Worm (Caenorhabditis elegans) whole organism, L4/young adult: Measurements from ENCODE around the gene C27D9.2.

Source experiments
- W03F9.2 ChIP-seq: fragments of 150-350 bp; optimal IDR thresholded peaks from 2 replicates; lab custom pipeline; 2014; ENCODE audit warnings: missing biosample characterization, missing genetic modification characterization
- dao-5 ChIP-seq: sonication (generic microtip); optimal IDR thresholded peaks from 2 replicates; lab custom pipeline; 2016; ENCODE audit warnings: missing genotype, missing genetic modification characterization, moderate library complexity, missing compliant biosample characterization
- him-1 ChIP-seq: sonication (generic microtip); optimal IDR thresholded peaks from 2 replicates; lab custom pipeline; 2016; ENCODE audit warnings: missing genotype, missing genetic modification reagents, missing genetic modification characterization, missing compliant biosample characterization

C27D9.2 gene

ce11 chrII:4756751-4757150 lies at the start of gene C27D9.2:
C27D9.2 (minus strand) TSS chrII:4756851.
- no peak for TF ChIP-seq dao-5 (tag; lab: Kevin White, UChicago)
- TF ChIP-seq him-1 (tag; lab: Kevin White, UChicago): no peak
- TF ChIP-seq W03F9.2 (tag; lab: Kevin White, UChicago): no peak

DNA sequence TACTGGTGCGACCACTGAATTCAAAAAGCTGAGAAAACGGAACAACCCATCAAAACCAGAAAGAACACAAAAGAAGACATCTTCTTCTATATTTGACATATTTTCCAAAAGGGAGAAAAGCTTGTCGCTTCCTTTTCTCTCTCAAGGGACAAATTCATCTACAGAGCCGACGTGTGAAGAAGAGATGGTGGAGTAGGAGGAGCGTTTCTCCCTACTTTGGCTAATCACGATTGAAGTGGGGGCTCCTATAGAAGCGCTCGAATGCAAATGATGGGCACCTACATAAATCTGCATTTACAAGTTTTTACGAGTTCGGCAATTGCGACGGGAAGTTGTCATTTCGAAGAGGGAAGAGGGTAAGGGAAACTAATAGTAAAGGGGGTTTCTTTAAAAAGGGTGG lies 49.6 kb upstream of the C27D9.2 start:
- TF ChIP-seq him-1 (tag; lab: Kevin White, UChicago) (no peak), dao-5 (tag; lab: Kevin White, UChicago) (no peak), W03F9.2 (tag; lab: Kevin White, UChicago) (no peak)

DNA sequence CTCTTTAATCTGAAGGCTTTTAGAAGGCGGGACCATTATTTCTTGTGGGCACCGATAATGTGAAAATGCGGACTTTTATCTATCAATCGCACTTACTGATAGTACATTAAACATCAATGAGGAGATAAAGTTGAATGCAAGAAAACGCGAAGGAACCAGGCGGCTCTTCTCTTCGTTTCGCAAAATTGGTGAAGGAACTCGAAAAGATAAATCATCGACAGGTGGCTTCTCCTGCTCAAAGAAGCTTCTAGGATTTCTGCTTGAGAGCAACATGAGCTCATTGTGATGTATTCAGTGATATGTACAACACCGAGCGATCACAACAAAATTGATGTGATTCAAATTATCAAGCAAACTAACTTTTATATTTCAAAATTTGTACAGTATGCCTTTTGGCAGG lies 49.1 kb upstream of the C27D9.2 start:
- TF ChIP-seq W03F9.2 (tag; lab: Kevin White, UChicago) (no peak), dao-5 (tag; lab: Kevin White, UChicago) (no peak), him-1 (tag; lab: Kevin White, UChicago) (no peak)

DNA sequence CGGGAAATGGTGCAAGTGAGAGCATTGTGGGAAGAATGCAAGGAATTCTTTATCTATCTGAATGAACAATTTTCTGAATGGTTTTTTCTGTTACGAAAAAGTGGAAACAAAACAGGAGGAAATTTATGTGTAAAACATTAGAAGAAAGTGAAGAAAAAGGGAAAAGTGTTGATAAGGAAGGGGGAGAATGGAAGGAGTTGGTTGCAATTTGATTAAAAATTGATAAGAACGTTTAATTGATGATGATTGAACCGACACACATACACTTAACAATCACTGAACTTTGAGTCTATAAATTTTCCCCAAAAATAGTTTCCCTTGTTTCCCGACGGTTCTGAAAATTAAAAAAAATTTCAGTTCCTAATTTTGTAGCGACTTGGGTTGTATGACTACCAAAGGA lies 46.3 kb upstream of the C27D9.2 start:
- TF ChIP-seq him-1 (tag; lab: Kevin White, UChicago) (no peak), dao-5 (tag; lab: Kevin White, UChicago) (no peak)

DNA sequence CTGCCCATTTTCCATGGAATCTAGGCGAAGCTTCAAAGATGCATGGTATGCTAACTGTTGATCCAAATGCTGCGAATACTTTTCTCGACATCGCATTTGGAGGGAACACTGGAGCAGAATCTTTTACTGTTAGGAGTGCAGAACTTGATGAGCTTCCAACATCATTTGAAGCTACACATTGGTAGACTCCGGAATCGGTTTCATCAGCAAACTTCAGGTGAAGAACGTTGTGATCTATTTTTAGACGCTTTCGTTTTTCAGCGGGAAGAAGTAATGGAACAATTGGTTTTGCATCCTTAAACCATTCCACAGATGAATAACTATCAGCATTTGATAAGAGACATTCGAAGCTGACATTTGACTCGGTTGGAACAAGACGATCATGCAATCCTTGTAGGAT lies 43.9 kb upstream of the C27D9.2 start:
- no peak for TF ChIP-seq him-1 (tag; lab: Kevin White, UChicago)
- no peak for TF ChIP-seq W03F9.2 (tag; lab: Kevin White, UChicago)
- TF ChIP-seq dao-5 (tag; lab: Kevin White, UChicago): no peak

DNA sequence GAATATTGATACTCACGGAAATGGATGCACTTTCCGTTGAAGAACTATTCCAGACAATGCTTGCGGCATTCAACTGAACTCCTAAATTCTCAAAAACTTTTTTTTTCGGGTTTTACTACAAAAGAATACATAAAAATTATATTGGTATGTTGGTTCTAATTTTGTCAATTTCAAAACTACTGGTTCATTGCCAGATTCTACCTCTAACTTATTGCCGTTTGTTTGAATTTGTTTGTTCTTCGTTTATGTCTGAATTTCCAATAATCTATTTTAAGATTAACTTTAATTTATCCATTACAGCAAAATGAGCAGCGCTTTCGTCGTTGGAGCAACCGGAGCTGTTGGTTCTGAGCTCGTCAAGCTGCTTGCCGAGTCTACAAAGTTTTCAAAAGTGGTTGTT lies 40.4 kb upstream of the C27D9.2 start, which contains the start of gene C33F10.14:
TSS of gene C33F10.14 (plus strand) at position 301 of the 400 bp plus-strand sequence.
- no peak for TF ChIP-seq W03F9.2 (tag; lab: Kevin White, UChicago)

DNA sequence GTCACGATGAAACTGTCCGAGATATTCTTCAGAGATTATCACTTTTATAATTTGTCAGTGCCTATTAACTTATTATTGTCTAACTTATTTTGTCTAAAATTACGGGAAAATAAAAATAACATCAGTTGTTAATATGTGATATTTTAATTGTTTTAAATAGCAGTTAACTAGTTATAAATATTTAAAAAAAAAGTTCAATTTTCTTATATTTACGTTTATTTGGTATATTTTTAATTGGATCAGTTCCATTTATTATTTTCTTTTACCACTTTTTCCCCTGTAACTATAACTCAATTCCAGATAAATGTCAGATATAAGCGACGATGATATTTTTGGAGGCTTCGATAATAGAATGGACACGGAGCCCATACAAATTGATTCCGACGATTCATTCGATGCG lies 38.8 kb upstream of the C27D9.2 start, which contains the start of gene C33F10.4:
TSS of gene C33F10.4 (plus strand) at position 301 of the 400 bp plus-strand sequence.
- no peak for TF ChIP-seq him-1 (tag; lab: Kevin White, UChicago)
- TF ChIP-seq W03F9.2 (tag; lab: Kevin White, UChicago): no peak
- TF ChIP-seq dao-5 (tag; lab: Kevin White, UChicago): no peak

DNA sequence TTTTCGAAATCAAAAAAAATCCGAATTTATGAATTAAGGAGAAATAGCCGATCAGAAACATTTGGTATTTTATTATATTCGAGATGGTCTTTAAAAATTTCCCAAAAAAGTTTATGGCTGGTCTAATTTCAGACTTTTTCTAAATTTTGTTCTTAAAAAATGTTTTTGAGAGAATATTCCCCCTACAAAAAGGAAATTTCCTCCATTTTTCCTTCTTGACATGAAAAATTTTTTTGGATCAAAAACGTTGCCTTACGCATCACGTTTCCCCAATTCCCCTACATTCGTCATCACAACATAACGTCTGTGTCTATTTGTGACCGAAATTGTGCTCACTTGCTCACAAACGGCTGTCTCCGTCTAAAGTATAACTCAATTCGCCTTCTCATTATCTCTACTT lies 36.7 kb upstream of the C27D9.2 start:
- TF ChIP-seq him-1 (tag; lab: Kevin White, UChicago) (no peak), dao-5 (tag; lab: Kevin White, UChicago) (no peak)

ce11 chrII:4791272-4791671 lies 34.6 kb upstream of the C27D9.2 start, which contains the start of gene F26G1.1:
F26G1.1 (plus strand) TSS chrII:4791618.
- TF ChIP-seq dao-5 (tag; lab: Kevin White, UChicago): no peak
- TF ChIP-seq him-1 (tag; lab: Kevin White, UChicago): peak; percentile 3
- peak; percentile 22 for TF ChIP-seq W03F9.2 (tag; lab: Kevin White, UChicago)

- TF ChIP-seq W03F9.2 (tag; lab: Kevin White, UChicago): no peak
- no peak for TF ChIP-seq dao-5 (tag; lab: Kevin White, UChicago)
- no peak for TF ChIP-seq him-1 (tag; lab: Kevin White, UChicago)
Measured at ce11 chrII:4790687-4791086, 34.0 kb upstream of the C27D9.2 start.

ce11 chrII:4789835-4790343 lies 33.2 kb upstream of the C27D9.2 start, which contains the start of gene F26G1.15:
F26G1.15 (plus strand) TSS chrII:4790293.
- TF ChIP-seq W03F9.2 (tag; lab: Kevin White, UChicago) (no peak), dao-5 (tag; lab: Kevin White, UChicago) (no peak), him-1 (tag; lab: Kevin White, UChicago) (no peak)

- TF ChIP-seq him-1 (tag; lab: Kevin White, UChicago): no peak
- TF ChIP-seq dao-5 (tag; lab: Kevin White, UChicago): no peak
- TF ChIP-seq W03F9.2 (tag; lab: Kevin White, UChicago): no peak
Measured at ce11 chrII:4786181-4786580, 29.5 kb upstream of the C27D9.2 start, which contains the start of gene msp-3. msp-3 (minus strand) TSS chrII:4786281.

DNA sequence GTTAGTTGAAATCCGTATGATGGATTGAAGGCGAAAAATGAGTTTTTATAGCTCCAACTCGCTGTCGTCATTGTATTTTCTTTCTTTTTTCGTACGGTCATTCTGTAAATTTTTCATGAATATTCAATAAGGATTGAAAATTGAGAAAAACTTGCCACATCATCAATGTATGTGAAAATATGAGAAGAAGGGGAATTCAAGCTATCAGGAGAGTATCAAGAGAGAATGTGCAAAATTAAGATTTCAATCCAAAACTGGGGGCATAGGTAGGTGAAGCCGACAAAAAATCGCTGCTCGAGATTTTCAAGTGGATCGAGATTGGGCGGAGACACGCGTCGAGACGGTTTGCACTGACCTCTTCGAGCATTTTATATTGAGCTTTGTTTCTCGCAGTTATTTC lies 27.8 kb upstream of the C27D9.2 start, which contains the start of gene nep-12:
TSS of gene nep-12 (minus strand) at position 101 of the 400 bp plus-strand sequence.
- TF ChIP-seq W03F9.2 (tag; lab: Kevin White, UChicago) (no peak), dao-5 (tag; lab: Kevin White, UChicago) (no peak), him-1 (tag; lab: Kevin White, UChicago) (no peak)

ce11 chrII:4779753-4780152 lies 23.1 kb upstream of the C27D9.2 start:
- TF ChIP-seq him-1 (tag; lab: Kevin White, UChicago) (no peak), dao-5 (tag; lab: Kevin White, UChicago) (no peak), W03F9.2 (tag; lab: Kevin White, UChicago) (no peak)
